Fruit fly (Drosophila melanogaster) Kc167 (cell line): ENCODE measurements around the gene CG10589.

Experiments
- Myc ChIP-seq: fragments of >200 bp; optimal IDR thresholded peaks from 2 replicates; lab custom pipeline; 2017; ENCODE audit warnings: missing external identifiers
- Sin3A ChIP-seq: fragments of >200 bp; optimal IDR thresholded peaks from 2 replicates; lab custom pipeline; 2018; ENCODE audit warnings: missing external identifiers
- h ChIP-seq: fragments of >200 bp; optimal IDR thresholded peaks from 3 replicates; lab custom pipeline; 2018; ENCODE audit warnings: missing external identifiers
- insv ChIP-seq: fragments of >200 bp; optimal IDR thresholded peaks from 3 replicates; lab custom pipeline; 2018; ENCODE audit warnings: missing external identifiers
- psq ChIP-seq: fragments of >200 bp; optimal IDR thresholded peaks from 2 replicates; lab custom pipeline; 2017; ENCODE audit warnings: missing external identifiers

- TF ChIP-seq insv (lab: Kevin White, UChicago) (no peak), Sin3A (lab: Kevin White, UChicago) (no peak), Myc (lab: Kevin White, UChicago) (no peak), h (lab: Kevin White, UChicago) (no peak), psq (lab: Kevin White, UChicago) (no peak)
These were observed 6.1 kb downstream of the CG10589 start for dm6 chr3L:20933706-20934105.
